Fruit fly (Drosophila melanogaster): ENCODE results near the gene CG6040.

- TF ChIP-seq lola (GFP tag; optimal IDR thresholded peaks at IDR 0.05) (no peak), OdsH (GFP tag; optimal IDR thresholded peaks at IDR 0.05) (no peak), dmrt93B (GFP tag; optimal IDR thresholded peaks at IDR 0.05) (no peak), Myc (optimal IDR thresholded peaks at IDR 0.05) (no peak), GATAd (GFP tag; optimal IDR thresholded peaks at IDR 0.05) (no peak), Dfd (GFP tag; optimal IDR thresholded peaks at IDR 0.05) (no peak), fru (GFP tag; optimal IDR thresholded peaks at IDR 0.05) (no peak), sage (GFP tag; optimal IDR thresholded peaks at IDR 0.05) (no peak), foxo (GFP tag; optimal IDR thresholded peaks at IDR 0.05) (no peak), CrebA (GFP tag; optimal IDR thresholded peaks at IDR 0.05; ENCODE audit: borderline replicate concordance) (no peak), Jra (GFP tag; optimal IDR thresholded peaks at IDR 0.05) (no peak), br (GFP tag; optimal IDR thresholded peaks at IDR 0.05) (no peak), psq (GFP tag; optimal IDR thresholded peaks at IDR 0.05) (no peak)
Observed at dm6 chr3R:19111159-19111558, 14.4 kb downstream of the CG6040 start.
